Fruit fly (Drosophila melanogaster): ENCODE results near the gene CG3225.

Gene CG3225

dm6 chr2L:4793780-4794523 lies 24.1 kb downstream of the CG3225 start, which contains the start of gene fipi (continued):
- no peak for TF ChIP-seq pum (GFP tag; optimal IDR thresholded peaks at IDR 0.05)
- TF ChIP-seq bsh (GFP tag; optimal IDR thresholded peaks at IDR 0.05), result peak in 1 of 2 experiments; percentile 46
- no peak for TF ChIP-seq CG14014 (GFP tag; IDR thresholded peaks at IDR 0.05)
- TF ChIP-seq CG10959 (GFP tag; IDR thresholded peaks at IDR 0.05), result no peak
- TF ChIP-seq scrt (GFP tag; optimal IDR thresholded peaks at IDR 0.05), result no peak
- TF ChIP-seq CG1233 (GFP tag; optimal IDR thresholded peaks at IDR 0.05), result no peak
- TF ChIP-seq NK7.1 (GFP tag; optimal IDR thresholded peaks at IDR 0.05), result no peak
- peak; percentile 2 for TF ChIP-seq gem (tag; optimal IDR thresholded peaks at IDR 0.05)
- no peak for TF ChIP-seq slp2 (GFP tag; optimal IDR thresholded peaks at IDR 0.05)
- no peak for TF ChIP-seq CG10366 (GFP tag; IDR thresholded peaks at IDR 0.05)
- no peak for TF ChIP-seq danr (GFP tag; IDR thresholded peaks at IDR 0.05)
- no peak for TF ChIP-seq CG4404 (GFP tag; IDR thresholded peaks at IDR 0.05)
- TF ChIP-seq Blimp-1 (GFP tag; optimal IDR thresholded peaks at IDR 0.05), result peak; percentile 26
- TF ChIP-seq Ets65A (GFP tag), result no peak
- TF ChIP-seq B-H1 (GFP tag; IDR thresholded peaks at IDR 0.05), result no peak
- TF ChIP-seq ara (GFP tag; IDR thresholded peaks at IDR 0.05), result no peak
- 0 out of 2 replicates have a peak, but pooled peaks have one; percentile 8 for TF ChIP-seq CG43689 (GFP tag; IDR thresholded peaks at IDR 0.05)
- TF ChIP-seq CG7963 (GFP tag; IDR thresholded peaks at IDR 0.05; ENCODE audit: partially characterized antibody), result no peak
- TF ChIP-seq mld (GFP tag; IDR thresholded peaks at IDR 0.05; ENCODE audit: partially characterized antibody), result no peak
- TF ChIP-seq CG12659 (GFP tag; optimal IDR thresholded peaks at IDR 0.05), result peak; percentile 10
- peak; percentile 10 for TF ChIP-seq abd-A (tag; optimal IDR thresholded peaks at IDR 0.05)
- no peak for TF ChIP-seq HmgZ (tag; optimal IDR thresholded peaks at IDR 0.05)
- TF ChIP-seq tin (GFP tag; optimal IDR thresholded peaks at IDR 0.05), result no peak
- TF ChIP-seq run (tag; optimal IDR thresholded peaks at IDR 0.05), result no peak
- no peak for TF ChIP-seq CG4328 (GFP tag; optimal IDR thresholded peaks at IDR 0.05)
- TF ChIP-seq CG6254 (GFP tag; optimal IDR thresholded peaks at IDR 0.05), result peak; percentile 5
- TF ChIP-seq knrl (GFP tag; IDR thresholded peaks at IDR 0.05; ENCODE audit: partially characterized antibody), result no peak
- TF ChIP-seq CG18011 (GFP tag; optimal IDR thresholded peaks at IDR 0.05), result no peak
- TF ChIP-seq bbx (GFP tag; IDR thresholded peaks at IDR 0.05; ENCODE audit: partially characterized antibody), result no peak
- TF ChIP-seq Nf-YA (GFP tag; IDR thresholded peaks at IDR 0.05), result no peak
- peak; percentile 68 for TF ChIP-seq sens (GFP tag)
- no peak for TF ChIP-seq CG2129 (GFP tag; IDR thresholded peaks at IDR 0.05; ENCODE audit: partially characterized antibody)
- TF ChIP-seq Adf1 (GFP tag; IDR thresholded peaks at IDR 0.05), result no peak
- TF ChIP-seq repo (GFP tag; optimal IDR thresholded peaks at IDR 0.05), result no peak
- TF ChIP-seq Hr51 (GFP tag; optimal IDR thresholded peaks at IDR 0.05), result peak in 1 of 2 experiments; percentile 33
- no peak for TF ChIP-seq dmrt11E (tag; optimal IDR thresholded peaks at IDR 0.05)
- no peak for TF ChIP-seq Hsf (GFP tag; optimal IDR thresholded peaks at IDR 0.05)
- no peak for TF ChIP-seq chn (GFP tag; optimal IDR thresholded peaks at IDR 0.05)
- TF ChIP-seq CG9817 (tag; optimal IDR thresholded peaks at IDR 0.05), result no peak
- TF ChIP-seq Hr3 (GFP tag; optimal IDR thresholded peaks at IDR 0.05), result no peak
- TF ChIP-seq Xrp1 (GFP tag; IDR thresholded peaks at IDR 0.05), result no peak
- TF ChIP-seq CHES-1-like (GFP tag; optimal IDR thresholded peaks at IDR 0.05), result no peak
- TF ChIP-seq CG3838 (GFP tag; optimal IDR thresholded peaks at IDR 0.05), result no peak
- TF ChIP-seq Oli (tag; optimal IDR thresholded peaks at IDR 0.05), result no peak
- no peak for TF ChIP-seq CG4617 (GFP tag; optimal IDR thresholded peaks at IDR 0.05; ENCODE audit: borderline replicate concordance)
- TF ChIP-seq HmgD (GFP tag; optimal IDR thresholded peaks at IDR 0.05), result no peak
- TF ChIP-seq btn (GFP tag; optimal IDR thresholded peaks at IDR 0.05), result no peak
- TF ChIP-seq Atf3 (GFP tag; optimal IDR thresholded peaks at IDR 0.05), result no peak
- no peak for TF ChIP-seq CG10431 (GFP tag; optimal IDR thresholded peaks at IDR 0.05)

Data from whole organism, embryonic.